Fruit fly (Drosophila melanogaster) whole organism, wandering third instar larva: ENCODE data around the gene CG6700.

Experiments used
- CG9705 ChIP-seq: fragments of 200-800 bp; sonication (Bioruptor generic); optimal IDR thresholded peaks from 2 replicates; lab custom pipeline; 2018; ENCODE audit warnings: missing biosample characterization, mild to moderate bottlenecking, missing genetic modification characterization
- CrebA ChIP-seq: fragments of 200-800 bp; sonication (Bioruptor generic); optimal IDR thresholded peaks from 2 replicates; lab custom pipeline; 2016; ENCODE audit warnings: missing biosample characterization, mild to moderate bottlenecking, missing genetic modification characterization, borderline replicate concordance
- Dfd ChIP-seq: fragments of >200 bp; optimal IDR thresholded peaks from 2 replicates; lab custom pipeline; 2017; ENCODE audit warnings: missing biosample characterization, missing genetic modification characterization
- Myc ChIP-seq: fragments of >200 bp; optimal IDR thresholded peaks from 2 replicates; lab custom pipeline; 2017
- sage ChIP-seq: fragments of 200-800 bp; sonication (Bioruptor generic); optimal IDR thresholded peaks from 2 replicates; lab custom pipeline; 2016; ENCODE audit warnings: missing biosample characterization, mild to moderate bottlenecking, missing genetic modification characterization
- sv ChIP-seq: fragments of 200-800 bp; sonication (Bioruptor generic); optimal IDR thresholded peaks from 3 replicates; lab custom pipeline; 2016; ENCODE audit warnings: missing biosample characterization, missing genetic modification characterization

DNA sequence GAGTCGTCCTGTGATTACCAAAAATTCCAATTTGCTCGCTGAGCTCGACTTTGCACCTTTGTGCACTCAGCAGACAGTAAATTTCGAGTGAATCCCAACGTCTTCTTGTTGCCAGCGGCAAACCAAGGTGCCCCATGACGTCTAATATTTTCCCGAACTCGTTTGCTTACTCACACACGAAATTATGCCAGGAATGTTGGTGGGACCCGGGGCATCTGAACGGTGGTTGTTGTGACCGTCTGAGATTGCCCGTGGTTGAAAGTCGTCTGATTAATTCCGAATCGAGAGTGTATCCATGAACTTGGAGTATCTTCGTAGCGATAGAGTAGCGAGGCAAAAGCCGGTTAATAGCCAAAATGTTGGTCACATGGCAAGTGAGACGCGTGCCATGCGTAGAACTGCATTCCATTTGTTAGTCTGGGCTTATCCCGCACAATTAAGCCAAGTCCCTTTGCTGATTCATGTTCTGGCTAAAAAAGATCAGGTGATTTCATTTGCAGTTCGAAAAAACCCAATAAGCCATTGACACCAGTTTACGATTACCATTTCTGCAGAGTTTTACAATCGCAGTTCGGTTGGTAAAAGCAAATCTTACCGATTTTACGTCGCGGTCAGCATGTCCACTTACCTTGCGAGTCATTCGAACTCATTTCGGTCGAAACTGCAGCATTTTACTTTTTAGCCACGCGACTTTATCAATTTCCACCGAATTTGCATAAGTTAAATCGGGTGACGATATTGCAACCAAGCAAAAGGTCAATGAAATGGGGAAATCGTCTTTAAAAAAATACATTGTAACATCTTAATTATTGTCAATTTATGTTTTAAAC is 40.2 kb downstream of the CG6700 start:
- TF ChIP-seq CrebA (GFP tag; lab: Kevin White, UChicago) (no peak), CG9705 (GFP tag; lab: Kevin White, UChicago) (no peak), Dfd (GFP tag; lab: Kevin White, UChicago) (no peak), Myc (lab: Kevin White, UChicago) (no peak), sv (GFP tag; lab: Kevin White, UChicago) (no peak), sage (GFP tag; lab: Kevin White, UChicago) (no peak)
